Worm (Caenorhabditis elegans) whole organism, mixed stage, embryonic: ENCODE measurements around the gene mrps-17.

Experiments used
- blmp-1 ChIP-seq: fragments of 150-350 bp; optimal IDR thresholded peaks from 2 replicates; lab custom pipeline; 2014; ENCODE audit warnings: missing biosample characterization, missing genetic modification characterization
- lin-13 ChIP-seq: fragments of 150-350 bp; optimal IDR thresholded peaks from 2 replicates; lab custom pipeline; 2014; ENCODE audit warnings: missing biosample characterization, missing genetic modification characterization
- mep-1 ChIP-seq: fragments of 150-350 bp; optimal IDR thresholded peaks from 2 replicates; lab custom pipeline; 2017; ENCODE audit warnings: missing biosample characterization, missing genetic modification reagents, missing genetic modification characterization, inconsistent platforms
- nhr-76 ChIP-seq: sonication (generic microtip); optimal IDR thresholded peaks from 2 replicates; lab custom pipeline; 2017; ENCODE audit warnings: missing biosample characterization, missing genetic modification characterization
- sptf-1 ChIP-seq: sonication (generic microtip); optimal IDR thresholded peaks from 2 replicates; lab custom pipeline; 2017; ENCODE audit warnings: mild to moderate bottlenecking, missing genetic modification characterization, moderate library complexity, missing compliant biosample characterization
- unc-62 ChIP-seq: fragments of 150-350 bp; optimal IDR thresholded peaks from 2 replicates; lab custom pipeline; 2014; ENCODE audit warnings: missing biosample characterization, missing genetic modification reagents, missing genetic modification characterization
- ztf-11 ChIP-seq: fragments of 150-350 bp; optimal IDR thresholded peaks from 2 replicates; lab custom pipeline; 2014; ENCODE audit warnings: missing biosample characterization, missing genetic modification characterization

ce11 chrIII:6432939-6433338 lies 1.3 kb upstream of the mrps-17 start, which contains the start of gene vps-16:
- TF ChIP-seq nhr-76 (tag; lab: Kevin White, UChicago) (no peak), ztf-11 (tag; lab: Kevin White, UChicago) (no peak), blmp-1 (tag; lab: Kevin White, UChicago) (no peak), mep-1 (tag; lab: Kevin White, UChicago) (no peak), lin-13 (tag; lab: Kevin White, UChicago) (no peak), unc-62 (GFP tag; lab: Kevin White, UChicago) (no peak), sptf-1 (tag; lab: Kevin White, UChicago) (no peak)
